Worm (Caenorhabditis elegans): ENCODE data around the gene F38A5.2.

The F38A5.2 gene

DNA sequence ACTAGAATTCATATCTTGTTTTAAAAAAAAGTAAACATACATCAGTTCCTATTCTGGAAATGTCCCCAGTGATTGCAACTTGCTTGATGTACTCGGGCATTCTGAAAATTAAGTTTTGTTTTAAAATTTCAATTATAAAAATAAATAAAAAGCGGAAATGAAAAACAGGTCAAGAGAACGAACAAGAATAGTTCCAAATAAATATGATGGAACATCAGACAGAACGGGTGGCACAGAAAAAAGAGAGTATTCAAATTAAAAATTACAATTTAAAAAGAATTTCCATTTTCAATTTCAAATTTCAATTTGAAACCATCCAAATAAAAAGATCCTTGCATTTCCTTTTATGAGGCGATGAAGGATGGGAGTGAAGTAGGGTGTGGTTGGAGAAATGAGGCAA lies 36.1 kb upstream of the F38A5.2 start, which contains the start of gene C01B10.3:
Gene C01B10.3 (minus strand): TSS at position 101 of the 400 bp plus-strand sequence.
- no peak for TF ChIP-seq C38D4.7 (GFP tag; optimal IDR thresholded peaks at IDR 0.05)
- no peak for TF ChIP-seq hlh-8 (tag; optimal IDR thresholded peaks at IDR 0.05)
- no peak for TF ChIP-seq mec-3 (tag; optimal IDR thresholded peaks at IDR 0.05; ENCODE audit: borderline replicate concordance)
- no peak for TF ChIP-seq F13H6.1 (tag; optimal IDR thresholded peaks at IDR 0.05)
- TF ChIP-seq dmd-4 (tag; optimal IDR thresholded peaks at IDR 0.05; ENCODE audit: borderline replicate concordance), result no peak
- TF ChIP-seq nhr-11 (tag; optimal IDR thresholded peaks at IDR 0.05), result no peak
- TF ChIP-seq hlh-6 (tag; optimal IDR thresholded peaks at IDR 0.05), result no peak
- TF ChIP-seq ceh-34 (tag; optimal IDR thresholded peaks at IDR 0.05), result no peak

DNA sequence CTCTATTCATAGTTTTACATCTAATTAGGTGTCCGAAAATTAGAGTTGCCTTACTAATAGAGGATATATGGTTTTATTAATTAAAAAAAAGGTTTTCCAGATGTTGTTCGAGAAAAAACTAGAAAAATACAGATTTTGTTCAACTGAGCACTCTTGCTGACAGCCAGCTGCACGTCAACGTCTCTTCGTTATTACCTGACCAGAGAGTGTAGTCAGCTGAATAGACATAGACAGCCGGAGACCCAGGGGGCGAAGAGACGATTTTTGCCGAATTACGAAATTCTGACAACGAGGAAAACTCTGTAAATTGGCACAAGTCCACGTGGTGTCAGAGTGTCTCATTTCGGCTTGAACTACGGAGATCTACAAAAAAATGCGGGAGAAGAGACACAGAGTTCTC lies 33.4 kb upstream of the F38A5.2 start:
- no peak for TF ChIP-seq rnt-1 (tag; optimal IDR thresholded peaks at IDR 0.05)
- TF ChIP-seq ceh-6 (GFP tag; optimal IDR thresholded peaks at IDR 0.05), result no peak
- TF ChIP-seq pha-4 (tag; optimal IDR thresholded peaks at IDR 0.05), result no peak
- TF ChIP-seq sox-2 (GFP tag; IDR thresholded peaks at IDR 0.05), result no peak
- TF ChIP-seq ceh-48 (tag; optimal IDR thresholded peaks at IDR 0.05), result no peak
- no peak for TF ChIP-seq pag-3 (tag; optimal IDR thresholded peaks at IDR 0.05; ENCODE audit: borderline replicate concordance)
- no peak for TF ChIP-seq eyg-1 (tag; optimal IDR thresholded peaks at IDR 0.05)

DNA sequence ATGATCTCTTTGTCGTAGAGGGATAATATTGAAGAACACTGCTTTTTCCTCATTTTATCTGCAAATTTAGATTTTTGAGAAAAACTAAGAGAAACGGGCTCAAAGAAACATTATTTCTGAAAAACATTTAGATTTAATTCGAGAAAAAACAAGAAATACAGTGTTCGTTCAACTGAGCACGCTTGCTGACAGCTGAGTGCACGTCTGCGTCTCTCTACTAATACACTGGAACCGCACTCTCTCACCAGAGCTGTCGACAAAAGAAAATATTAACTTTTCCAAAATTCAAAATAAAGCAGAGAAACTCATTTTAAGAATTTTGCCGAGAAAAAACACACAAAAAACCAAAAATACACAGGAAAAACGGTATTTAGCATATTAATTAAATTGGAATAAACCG lies 28.1 kb upstream of the F38A5.2 start, which contains the start of gene drh-1:
Gene drh-1 (minus strand): TSS at position 58 of the 400 bp plus-strand sequence.
- TF ChIP-seq npax-4 (tag; optimal IDR thresholded peaks at IDR 0.05) (no peak), hlh-30 (tag; optimal IDR thresholded peaks at IDR 0.05; ENCODE audit: insufficient read depth) (no peak), sox-4 (tag; optimal IDR thresholded peaks at IDR 0.05) (no peak), rnt-1 (tag; optimal IDR thresholded peaks at IDR 0.05) (no peak), odd-2 (tag; optimal IDR thresholded peaks at IDR 0.05) (no peak), ceh-31 (tag; optimal IDR thresholded peaks at IDR 0.05) (no peak), ama-1 (optimal IDR thresholded peaks at IDR 0.05) (no peak), C38D4.7 (GFP tag; optimal IDR thresholded peaks at IDR 0.05) (no peak), tbx-7 (tag; optimal IDR thresholded peaks at IDR 0.05) (no peak), nhr-11 (tag; optimal IDR thresholded peaks at IDR 0.05) (no peak), pqm-1 (tag; optimal IDR thresholded peaks at IDR 0.05) (no peak), ets-4 (tag; optimal IDR thresholded peaks at IDR 0.05) (no peak)

DNA sequence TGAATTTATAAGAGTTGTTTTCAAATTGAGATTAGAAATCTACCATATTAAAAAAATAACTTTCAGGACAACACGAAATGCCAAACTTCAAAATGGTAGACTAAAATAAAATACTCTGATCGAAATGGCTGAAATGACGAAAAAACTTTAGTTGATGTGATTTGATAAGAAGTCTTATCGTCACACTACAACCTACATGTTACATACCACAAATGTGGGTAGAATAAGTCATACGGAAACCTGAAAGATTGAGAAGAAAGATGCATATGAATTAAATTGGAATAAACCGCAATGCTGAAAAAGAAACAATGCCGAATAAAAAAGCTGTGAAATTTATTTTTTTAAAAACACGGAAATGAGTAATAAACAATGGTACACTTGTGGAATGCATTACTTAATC lies 21.9 kb upstream of the F38A5.2 start:
- TF ChIP-seq sox-2 (GFP tag; IDR thresholded peaks at IDR 0.05), result no peak
- TF ChIP-seq ama-1 (optimal IDR thresholded peaks at IDR 0.05), result no peak
- TF ChIP-seq C38D4.7 (GFP tag; optimal IDR thresholded peaks at IDR 0.05), result no peak
- TF ChIP-seq nfya-1 (tag; optimal IDR thresholded peaks at IDR 0.05), result no peak

DNA sequence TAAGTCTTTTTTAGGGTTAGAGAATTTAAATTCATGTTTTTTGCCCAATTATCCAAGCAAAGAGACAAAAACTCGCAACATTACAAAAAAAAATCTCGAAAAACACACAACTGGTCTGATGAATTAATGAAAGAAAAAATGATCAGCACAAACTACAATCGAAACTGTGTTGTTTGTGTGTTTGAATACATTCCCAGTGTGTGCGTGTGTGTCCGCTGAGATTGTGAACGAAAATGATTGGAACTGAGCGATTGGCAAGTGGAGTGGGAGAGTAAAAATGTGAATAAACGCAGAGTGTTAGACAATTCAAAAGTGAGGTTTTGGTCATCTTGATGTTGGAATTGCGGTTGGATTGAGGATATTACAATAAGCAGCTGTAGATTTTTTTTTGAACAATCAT lies 21.4 kb upstream of the F38A5.2 start:
- TF ChIP-seq zip-5 (tag; optimal IDR thresholded peaks at IDR 0.05) (no peak), pha-4 (tag; optimal IDR thresholded peaks at IDR 0.05) (no peak), ceh-9 (tag; optimal IDR thresholded peaks at IDR 0.05) (no peak), npax-4 (tag; optimal IDR thresholded peaks at IDR 0.05) (no peak), F13H6.1 (tag; optimal IDR thresholded peaks at IDR 0.05) (no peak), fax-1 (tag; optimal IDR thresholded peaks at IDR 0.05) (no peak), ref-2 (tag; optimal IDR thresholded peaks at IDR 0.05) (no peak), ceh-22 (tag; optimal IDR thresholded peaks at IDR 0.05) (no peak), tbx-7 (tag; optimal IDR thresholded peaks at IDR 0.05) (no peak), pros-1 (tag; optimal IDR thresholded peaks at IDR 0.05) (no peak), hlh-13 (GFP tag; optimal IDR thresholded peaks at IDR 0.05) (no peak), ets-4 (tag; optimal IDR thresholded peaks at IDR 0.05) (no peak)

DNA sequence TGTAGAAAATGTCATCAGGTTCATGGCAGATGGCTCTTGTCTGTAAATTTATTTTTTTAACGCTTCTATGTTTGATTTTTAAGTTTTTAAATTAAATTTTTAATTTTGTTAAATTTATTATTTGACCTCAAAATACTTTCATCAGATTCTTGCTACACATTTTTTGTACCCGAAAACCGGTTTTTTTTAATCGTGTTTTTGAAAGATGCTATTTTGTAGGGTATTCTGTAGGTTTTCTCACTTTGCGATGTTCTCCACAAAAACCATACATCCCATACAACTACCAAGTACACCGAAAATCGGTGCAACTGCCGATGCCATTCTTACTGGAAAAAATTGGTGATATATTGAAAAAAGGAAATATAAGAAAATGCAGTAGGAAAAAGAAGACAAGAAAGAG lies 20.7 kb upstream of the F38A5.2 start, which contains the start of gene nstp-2:
Gene nstp-2 (minus strand): TSS at position 326 of the 400 bp plus-strand sequence.
- no peak for TF ChIP-seq dmd-4 (tag; optimal IDR thresholded peaks at IDR 0.05; ENCODE audit: borderline replicate concordance)
- no peak for TF ChIP-seq ceh-19 (GFP tag; optimal IDR thresholded peaks at IDR 0.05)
- no peak for TF ChIP-seq hlh-15 (tag; optimal IDR thresholded peaks at IDR 0.05)
- TF ChIP-seq tbx-7 (tag; optimal IDR thresholded peaks at IDR 0.05), result no peak
- TF ChIP-seq ceh-22 (tag; optimal IDR thresholded peaks at IDR 0.05), result no peak
- TF ChIP-seq nfya-1 (tag; optimal IDR thresholded peaks at IDR 0.05), result no peak
- TF ChIP-seq pha-2 (tag; optimal IDR thresholded peaks at IDR 0.05), result no peak
- no peak for TF ChIP-seq unc-86 (tag; optimal IDR thresholded peaks at IDR 0.05)
- no peak for TF ChIP-seq pqm-1 (tag; optimal IDR thresholded peaks at IDR 0.05)
- no peak for TF ChIP-seq pha-4 (tag; optimal IDR thresholded peaks at IDR 0.05)
- TF ChIP-seq zip-5 (tag; optimal IDR thresholded peaks at IDR 0.05), result no peak
- TF ChIP-seq ztf-16 (tag; optimal IDR thresholded peaks at IDR 0.05), result no peak
- no peak for TF ChIP-seq gmeb-2 (tag; optimal IDR thresholded peaks at IDR 0.05)
- TF ChIP-seq nhr-232 (tag; optimal IDR thresholded peaks at IDR 0.05), result no peak
- TF ChIP-seq pax-1 (tag; optimal IDR thresholded peaks at IDR 0.05), result no peak
- TF ChIP-seq dve-1 (tag; optimal IDR thresholded peaks at IDR 0.05), result no peak
- no peak for TF ChIP-seq ceh-6 (GFP tag; optimal IDR thresholded peaks at IDR 0.05)
- TF ChIP-seq madf-2 (tag; optimal IDR thresholded peaks at IDR 0.05), result no peak
- no peak for TF ChIP-seq ceh-9 (tag; optimal IDR thresholded peaks at IDR 0.05)
- TF ChIP-seq mec-3 (tag; optimal IDR thresholded peaks at IDR 0.05; ENCODE audit: borderline replicate concordance), result no peak

Measured in whole organism, late embryonic.